Fruit fly (Drosophila melanogaster) whole organism, embryonic: ENCODE measurements around the gene wuho.

Experiments used
- Atf6 ChIP-seq: fragments of 200-800 bp; sonication (Bioruptor generic); IDR thresholded peaks from 2 replicates; pipeline ENCODE4 v1.3.6; 2022; ENCODE audit warnings: missing biosample characterization, missing genetic modification characterization
- CG10209 ChIP-seq: fragments of 200-800 bp; sonication (Bioruptor generic); optimal IDR thresholded peaks from 3 replicates; lab custom pipeline; 2017; ENCODE audit warnings: missing biosample characterization, mild to moderate bottlenecking, missing genetic modification characterization, missing genetic modification reagents
- CG10959 ChIP-seq: fragments of 200-800 bp; sonication (Bioruptor generic); IDR thresholded peaks from 2 replicates; pipeline ENCODE4 v1.3.6; 2022; ENCODE audit warnings: missing biosample characterization, missing genetic modification characterization
- CG12104 ChIP-seq: fragments of 200-800 bp; sonication (Bioruptor generic); optimal IDR thresholded peaks from 3 replicates; lab custom pipeline; 2016; ENCODE audit warnings: missing biosample characterization, missing genetic modification characterization
- CG13296 ChIP-seq: fragments of 200-800 bp; sonication (Bioruptor generic); optimal IDR thresholded peaks from 3 replicates; lab custom pipeline; 2018; ENCODE audit warnings: missing biosample characterization, mild to moderate bottlenecking, missing genetic modification characterization
- CG13894 ChIP-seq: fragments of 200-800 bp; sonication (Bioruptor generic); optimal IDR thresholded peaks from 3 replicates; lab custom pipeline; 2018; ENCODE audit warnings: missing biosample characterization, mild to moderate bottlenecking, missing genetic modification characterization, moderate library complexity
- CG14965 ChIP-seq: fragments of 200-800 bp; sonication (Bioruptor generic); optimal IDR thresholded peaks from 2 replicates; lab custom pipeline; 2016; ENCODE audit warnings: missing biosample characterization, missing genetic modification characterization, borderline replicate concordance
- CG1602 ChIP-seq: fragments of 200-800 bp; sonication (Bioruptor generic); optimal IDR thresholded peaks from 3 replicates; lab custom pipeline; 2016; ENCODE audit warnings: missing biosample characterization, missing genetic modification characterization
- CG1792 ChIP-seq: fragments of 200-800 bp; sonication (Bioruptor generic); optimal IDR thresholded peaks from 2 replicates; lab custom pipeline; 2016; ENCODE audit warnings: missing biosample characterization, missing genetic modification characterization
- CG18599 ChIP-seq: fragments of 200-800 bp; sonication (Bioruptor generic); optimal IDR thresholded peaks from 3 replicates; lab custom pipeline; 2017; ENCODE audit warnings: missing biosample characterization, missing genetic modification characterization, mild to moderate bottlenecking, moderate library complexity, missing genetic modification reagents
- CG18619 ChIP-seq: fragments of 200-800 bp; sonication (Bioruptor generic); optimal IDR thresholded peaks from 3 replicates; lab custom pipeline; 2017; ENCODE audit warnings: missing biosample characterization, mild to moderate bottlenecking, missing genetic modification characterization
- CG30020 ChIP-seq: fragments of 200-800 bp; optimal IDR thresholded peaks from 2 replicates; lab custom pipeline; 2019; ENCODE audit warnings: missing biosample characterization, mild to moderate bottlenecking, missing genetic modification characterization, moderate library complexity
- CG32772 ChIP-seq: fragments of 200-800 bp; sonication (Bioruptor generic); IDR thresholded peaks from 2 replicates; pipeline ENCODE4 v1.3.6; 2022; ENCODE audit warnings: missing biosample characterization, missing genetic modification characterization
- CG34224 ChIP-seq: fragments of 200-800 bp; sonication (Bioruptor generic); IDR thresholded peaks from 3 replicates; pipeline ENCODE4 v1.3.6; 2022; ENCODE audit warnings: missing biosample characterization, missing genetic modification characterization; ENCODE audit not compliant: partially characterized antibody
- CG3847 ChIP-seq: fragments of 200-800 bp; sonication (Bioruptor generic); IDR thresholded peaks from 2 replicates; pipeline ENCODE4 v1.3.6; 2022; ENCODE audit warnings: missing biosample characterization, missing genetic modification characterization
- CG4404 ChIP-seq: fragments of 200-800 bp; sonication (Bioruptor generic); IDR thresholded peaks from 2 replicates; pipeline ENCODE4 v1.3.6; 2022; ENCODE audit warnings: missing biosample characterization, missing genetic modification characterization
- CG6175 ChIP-seq: fragments of 200-800 bp; sonication (Bioruptor generic); IDR thresholded peaks from 3 replicates; pipeline ENCODE4 v1.3.6; 2022; ENCODE audit warnings: missing biosample characterization, missing genetic modification characterization
- CG8944 ChIP-seq: fragments of 200-800 bp; sonication (Bioruptor generic); optimal IDR thresholded peaks from 3 replicates; lab custom pipeline; 2016; ENCODE audit warnings: missing biosample characterization, missing genetic modification characterization
- CG9215 ChIP-seq: fragments of 200-800 bp; sonication (Bioruptor generic); IDR thresholded peaks from 2 replicates; pipeline ENCODE4 v1.3.6; 2022; ENCODE audit warnings: missing biosample characterization, missing genetic modification characterization
- CG9609 ChIP-seq: fragments of 200-800 bp; sonication (Bioruptor generic); optimal IDR thresholded peaks from 3 replicates; lab custom pipeline; 2016; ENCODE audit warnings: missing biosample characterization, missing genetic modification characterization
- ERR ChIP-seq: fragments of 200-800 bp; sonication (Bioruptor generic); optimal IDR thresholded peaks from 2 replicates; lab custom pipeline; 2016; ENCODE audit warnings: missing biosample characterization, missing genetic modification characterization
- HLH3B ChIP-seq: fragments of 200-800 bp; sonication (Bioruptor generic); IDR thresholded peaks from 2 replicates; pipeline ENCODE4 v1.3.6; 2022; ENCODE audit warnings: missing biosample characterization, missing genetic modification characterization
- HLH4C ChIP-seq: fragments of 200-800 bp; sonication (Bioruptor generic); IDR thresholded peaks from 3 replicates; pipeline ENCODE4 v1.3.6; 2022; ENCODE audit warnings: missing biosample characterization, missing genetic modification characterization; ENCODE audit not compliant: partially characterized antibody
- MBD-R2 ChIP-seq: fragments of 200-800 bp; sonication (Bioruptor generic); IDR thresholded peaks from 2 replicates; pipeline ENCODE4 v1.3.6; 2022; ENCODE audit warnings: missing biosample characterization, missing genetic modification characterization
- Mrtf ChIP-seq: fragments of 200-800 bp; sonication (Bioruptor generic); IDR thresholded peaks from 3 replicates; pipeline ENCODE4 v1.3.6; 2022; ENCODE audit warnings: missing biosample characterization, missing genetic modification characterization
- Ptx1 ChIP-seq: fragments of 200-800 bp; sonication (Bioruptor generic); IDR thresholded peaks from 2 replicates; pipeline ENCODE4 v1.3.6; 2022; ENCODE audit warnings: missing biosample characterization, missing genetic modification characterization
- Rx ChIP-seq: fragments of 200-800 bp; sonication (Bioruptor generic); IDR thresholded peaks from 2 replicates; pipeline ENCODE4 v1.3.6; 2022; ENCODE audit warnings: missing biosample characterization, missing genetic modification characterization
- ash1 ChIP-seq: fragments of 200-800 bp; sonication (Bioruptor generic); optimal IDR thresholded peaks from 2 replicates; lab custom pipeline; 2018; ENCODE audit warnings: missing biosample characterization, mild to moderate bottlenecking, missing genetic modification characterization
- bab2 ChIP-seq: fragments of 200-800 bp; sonication (Bioruptor generic); optimal IDR thresholded peaks from 2 replicates; lab custom pipeline; 2016; ENCODE audit warnings: missing biosample characterization, missing genetic modification characterization
- chif ChIP-seq, 2 experiments: fragments of 200-800 bp; sonication (Bioruptor generic); optimal IDR thresholded peaks; 3 replicates each; lab custom pipeline; 2016; ENCODE audit warnings: missing biosample characterization in 2 of 2, missing genetic modification characterization in 2 of 2
- dan ChIP-seq: fragments of 200-800 bp; sonication (Bioruptor generic); IDR thresholded peaks from 2 replicates; pipeline ENCODE4 v1.3.6; 2022; ENCODE audit warnings: missing biosample characterization, missing genetic modification characterization
- ems ChIP-seq: fragments of 200-800 bp; sonication (Bioruptor generic); optimal IDR thresholded peaks from 3 replicates; lab custom pipeline; 2016; ENCODE audit warnings: missing biosample characterization, missing genetic modification characterization
- esg ChIP-seq: fragments of 200-800 bp; sonication (Bioruptor generic); conservative IDR thresholded peaks from 2 replicates; pipeline ENCODE4 v1.3.6; 2022; ENCODE audit warnings: missing biosample characterization, missing genetic modification characterization
- eve ChIP-seq, 2 experiments: fragments of >200 bp; optimal IDR thresholded peaks; 2 replicates each; lab custom pipeline; 2017; ENCODE audit warnings: missing biosample characterization in 2 of 2, missing genetic modification characterization in 2 of 2
- ewg ChIP-seq: fragments of 200-800 bp; sonication (Bioruptor generic); optimal IDR thresholded peaks from 3 replicates; lab custom pipeline; 2017; ENCODE audit warnings: mild to moderate bottlenecking, missing biosample characterization, missing genetic modification reagents, missing genetic modification characterization
- eyg ChIP-seq: fragments of 200-800 bp; sonication (Bioruptor generic); optimal IDR thresholded peaks from 3 replicates; lab custom pipeline; 2016; ENCODE audit warnings: missing biosample characterization, missing genetic modification characterization
- ftz-f1 ChIP-seq: fragments of 200-800 bp; sonication (Bioruptor generic); optimal IDR thresholded peaks from 2 replicates; lab custom pipeline; 2016; ENCODE audit warnings: missing biosample characterization, missing genetic modification characterization
- gcm2 ChIP-seq: fragments of 200-800 bp; sonication (Bioruptor generic); optimal IDR thresholded peaks from 2 replicates; lab custom pipeline; 2016; ENCODE audit warnings: missing biosample characterization, missing genetic modification characterization
- gfzf ChIP-seq: fragments of 200-800 bp; sonication (Bioruptor generic); optimal IDR thresholded peaks from 2 replicates; lab custom pipeline; 2016; ENCODE audit warnings: missing biosample characterization, mild to moderate bottlenecking, missing genetic modification characterization, moderate library complexity
- insv ChIP-seq, 2 experiments: fragments of 200-800 bp; sonication (Bioruptor generic); optimal IDR thresholded peaks; 3 replicates each; lab custom pipeline; 2016 to 2018; ENCODE audit warnings: missing biosample characterization in 2 of 2, missing genetic modification characterization in 2 of 2
- klu ChIP-seq: fragments of 200-800 bp; sonication (Bioruptor generic); IDR thresholded peaks from 2 replicates; pipeline ENCODE4 v1.3.6; 2022; ENCODE audit warnings: missing biosample characterization, missing genetic modification characterization
- lilli ChIP-seq: fragments of 200-800 bp; sonication (Bioruptor generic); optimal IDR thresholded peaks from 3 replicates; lab custom pipeline; 2016; ENCODE audit warnings: missing biosample characterization, missing genetic modification characterization
- nmo ChIP-seq: fragments of 200-800 bp; sonication (Bioruptor generic); optimal IDR thresholded peaks from 2 replicates; lab custom pipeline; 2018; ENCODE audit warnings: missing biosample characterization, mild to moderate bottlenecking, missing genetic modification characterization, moderate library complexity
- otp ChIP-seq: fragments of 200-800 bp; sonication (Bioruptor generic); IDR thresholded peaks from 3 replicates; pipeline ENCODE4, ENCODE4 v1.3.6; 2022; ENCODE audit warnings: missing biosample characterization, missing genetic modification characterization
- pzg ChIP-seq: fragments of 200-800 bp; sonication (Bioruptor generic); optimal IDR thresholded peaks from 3 replicates; lab custom pipeline; 2018; ENCODE audit warnings: missing biosample characterization, mild to moderate bottlenecking, missing genetic modification characterization, moderate library complexity
- schlank ChIP-seq: fragments of 200-800 bp; sonication (Bioruptor generic); optimal IDR thresholded peaks from 2 replicates; lab custom pipeline; 2018; ENCODE audit warnings: missing biosample characterization, mild to moderate bottlenecking, missing genetic modification characterization
- ssp ChIP-seq: fragments of 200-800 bp; sonication (Bioruptor generic); IDR thresholded peaks from 2 replicates; pipeline ENCODE4 v1.3.6; 2022; ENCODE audit warnings: missing biosample characterization, missing genetic modification characterization
- sug ChIP-seq: fragments of 200-800 bp; optimal IDR thresholded peaks from 2 replicates; lab custom pipeline; 2019; ENCODE audit warnings: missing biosample characterization, mild to moderate bottlenecking, missing genetic modification characterization, moderate library complexity
- tll ChIP-seq, 2 experiments: fragments of 200-800 bp in 1 of 2; fragments of >200 bp in 1 of 2; sonication (Bioruptor generic) in 1 of 2; optimal IDR thresholded peaks; 2 replicates each; lab custom pipeline; 2017 to 2019; ENCODE audit warnings: missing biosample characterization in 2 of 2, missing genetic modification characterization in 2 of 2, mild to moderate bottlenecking in 1 of 2, moderate library complexity in 1 of 2
- tx ChIP-seq: fragments of 200-800 bp; sonication (Bioruptor generic); optimal IDR thresholded peaks from 2 replicates; lab custom pipeline; 2016; ENCODE audit warnings: missing biosample characterization, missing genetic modification characterization

Gene wuho

dm6 chrX:6267187-6267711 is 20.7 kb upstream of the wuho start, which contains the start of gene schlank (continued):
- TF ChIP-seq gfzf (GFP tag; lab: Kevin White, UChicago) (peak; percentile 94), HLH4C (GFP tag; lab: Robert Waterston, UW) (no peak), CG8944 (GFP tag; lab: Kevin White, UChicago) (peak; percentile 55), Ptx1 (GFP tag; lab: Robert Waterston, UW) (peak; percentile 77), esg (peak; percentile 57), otp (GFP tag; lab: Robert Waterston, UW) (0 out of 3 replicates have a peak, but pooled peaks have one; percentile 12), ERR (GFP tag; lab: Kevin White, UChicago) (peak; percentile 46), HLH3B (GFP tag; lab: Robert Waterston, UW) (peak; percentile 53; the same call in 1 of the 2 replicates), CG1792 (GFP tag; lab: Kevin White, UChicago) (no peak), CG9215 (GFP tag; lab: Robert Waterston, UW) (peak; percentile 48; the same call in 1 of the 2 replicates), tll (GFP tag; optimal IDR thresholded peaks at IDR 0.05; lab: Kevin White, UChicago) (peak; percentile 13 to 60), CG14965 (GFP tag; lab: Kevin White, UChicago) (no peak), insv (GFP tag; optimal IDR thresholded peaks at IDR 0.05; lab: Kevin White, UChicago) (peak in 1 of 2 experiments; percentile 12), ewg (GFP tag; lab: Kevin White, UChicago) (peak; percentile 39), CG34224 (GFP tag; lab: Robert Waterston, UW) (no peak), bab2 (GFP tag; lab: Kevin White, UChicago) (peak; percentile 62), eyg (GFP tag; lab: Kevin White, UChicago) (no peak), ftz-f1 (GFP tag; lab: Kevin White, UChicago) (no peak), MBD-R2 (no peak), ems (GFP tag; lab: Kevin White, UChicago) (peak; percentile 28), dan (GFP tag; lab: Robert Waterston, UW) (no peak), nmo (GFP tag; lab: Kevin White, UChicago) (peak; percentile 45), CG18619 (GFP tag; lab: Kevin White, UChicago) (peak; percentile 10), ssp (GFP tag; lab: Robert Waterston, UW) (peak; percentile 76), pzg (GFP tag; lab: Kevin White, UChicago) (peak; percentile 76), CG13894 (tag; lab: Kevin White, UChicago) (peak; percentile 23), CG9609 (GFP tag; lab: Kevin White, UChicago) (peak; percentile 33), lilli (GFP tag; lab: Kevin White, UChicago) (peak; percentile 72), Rx (GFP tag; lab: Robert Waterston, UW) (peak; percentile 37; the same call in 1 of the 2 replicates), CG10209 (GFP tag; lab: Kevin White, UChicago) (peak; percentile 17), eve (GFP tag; optimal IDR thresholded peaks at IDR 0.05; lab: Kevin White, UChicago) (no peak), sug (tag; lab: Kevin White, UChicago) (peak; percentile 36), klu (GFP tag; lab: Robert Waterston, UW) (peak; percentile 22; the same call in 1 of the 2 replicates), Mrtf (GFP tag; lab: Robert Waterston, UW) (no peak), tx (GFP tag; lab: Kevin White, UChicago) (peak; percentile 27), ash1 (GFP tag; lab: Kevin White, UChicago) (no peak), chif (GFP tag; optimal IDR thresholded peaks at IDR 0.05; lab: Kevin White, UChicago) (peak; percentile 8 to 46), Atf6 (peak; percentile 53; the same call in 1 of the 2 replicates), CG10959 (GFP tag; lab: Robert Waterston, UW) (no peak), gcm2 (GFP tag; lab: Kevin White, UChicago) (no peak), CG32772 (GFP tag; lab: Robert Waterston, UW) (peak; percentile 50; the same call in 1 of the 2 replicates), CG1602 (GFP tag; lab: Kevin White, UChicago) (peak; percentile 60), CG6175 (GFP tag; lab: Robert Waterston, UW) (no peak), CG4404 (GFP tag; lab: Robert Waterston, UW) (peak; percentile 44; the same call in 1 of the 2 replicates), CG13296 (GFP tag; lab: Kevin White, UChicago) (peak; percentile 31), CG3847 (GFP tag; lab: Robert Waterston, UW) (peak; percentile 25; the same call in 1 of the 2 replicates), schlank (tag; lab: Kevin White, UChicago) (peak; percentile 64), CG12104 (GFP tag; lab: Kevin White, UChicago) (peak; percentile 27), CG18599 (GFP tag; lab: Kevin White, UChicago) (peak; percentile 6), CG30020 (tag; lab: Kevin White, UChicago) (peak; percentile 38)
